Worm (Caenorhabditis elegans) whole organism, L4 larva: ENCODE data around the gene clec-153.

Experiments
- F26F4.8 ChIP-seq: fragments of 200-800 bp; sonication (Bioruptor generic); conservative IDR thresholded peaks from 2 replicates; pipeline ENCODE4 v1.3.6; 2022; ENCODE audit warnings: missing genetic modification characterization, missing compliant biosample characterization
- R02D3.7 ChIP-seq: fragments of 150-350 bp; sonication (generic microtip); optimal IDR thresholded peaks from 3 replicates; lab custom pipeline; 2014; ENCODE audit warnings: missing biosample characterization, missing genetic modification characterization
- T26A8.4 ChIP-seq: fragments of 200-800 bp; sonication (Bioruptor generic); IDR thresholded peaks from 2 replicates; pipeline ENCODE4 v1.3.6; 2022; ENCODE audit warnings: missing genetic modification characterization, missing compliant biosample characterization
- Y105C5A.15 ChIP-seq: fragments of 200-800 bp; sonication (Bioruptor generic); IDR thresholded peaks from 2 replicates; pipeline ENCODE4 v1.3.6; 2022; ENCODE audit warnings: missing genetic modification characterization, missing compliant biosample characterization
- Y5F2A.4 ChIP-seq: fragments of 200-800 bp; sonication (Bioruptor generic); optimal IDR thresholded peaks from 2 replicates; lab custom pipeline; 2018; ENCODE audit warnings: mild to moderate bottlenecking, missing genetic modification characterization, missing compliant biosample characterization
- ZK337.2 ChIP-seq: fragments of 200-800 bp; sonication (Bioruptor generic); IDR thresholded peaks from 2 replicates; pipeline ENCODE4 v1.3.6; 2022; ENCODE audit warnings: missing genetic modification reagents, missing genetic modification characterization, missing compliant biosample characterization
- ZK546.5 ChIP-seq, 2 experiments: sonication (generic microtip); optimal IDR thresholded peaks; 2 replicates each; lab custom pipeline; 2017; ENCODE audit warnings: missing biosample characterization in 2 of 2, missing genetic modification characterization in 2 of 2
- aha-1 ChIP-seq: fragments of 150-350 bp; peaks from one replicate; lab custom pipeline; 2014; ENCODE audit warnings: missing biosample characterization, missing genetic modification characterization
- ama-1 ChIP-seq: fragments of 150-350 bp; optimal IDR thresholded peaks from 2 replicates; lab custom pipeline; 2014; ENCODE audit warnings: inconsistent platforms, mixed read lengths
- arid-1 ChIP-seq: fragments of 200-800 bp; sonication (Bioruptor generic); conservative IDR thresholded peaks from 2 replicates; pipeline ENCODE4 v1.3.6; 2022; ENCODE audit warnings: missing genetic modification reagents, missing genetic modification characterization, missing compliant biosample characterization
- attf-4 ChIP-seq: sonication (generic microtip); optimal IDR thresholded peaks from 3 replicates; lab custom pipeline; 2017; ENCODE audit warnings: missing biosample characterization, missing genetic modification characterization
- ceh-32 ChIP-seq: sonication (generic microtip); optimal IDR thresholded peaks from 2 replicates; lab custom pipeline; 2016; ENCODE audit warnings: mild to moderate bottlenecking, missing genetic modification characterization, missing compliant biosample characterization; ENCODE audit not compliant: poor library complexity
- ceh-44 ChIP-seq: fragments of 200-800 bp; sonication (Bioruptor generic); IDR thresholded peaks from 2 replicates; pipeline ENCODE4 v1.3.6; 2022; ENCODE audit warnings: missing genetic modification reagents, missing genetic modification characterization, missing compliant biosample characterization
- ceh-82 ChIP-seq: sonication (generic microtip); optimal IDR thresholded peaks from 2 replicates; lab custom pipeline; 2017; ENCODE audit warnings: missing biosample characterization, missing genetic modification characterization
- cey-2 ChIP-seq: sonication (generic microtip); optimal IDR thresholded peaks from 3 replicates; lab custom pipeline; 2017; ENCODE audit warnings: missing genetic modification characterization, mild to moderate bottlenecking, missing compliant biosample characterization, antibody characterized with exemption, borderline replicate concordance; ENCODE audit not compliant: insufficient read depth
- daf-19 ChIP-seq: fragments of 200-800 bp; sonication (Bioruptor generic); conservative IDR thresholded peaks from 2 replicates; pipeline ENCODE4 v1.3.6; 2022; ENCODE audit warnings: missing genetic modification characterization, missing compliant biosample characterization
- dmd-6 ChIP-seq: fragments of 200-800 bp; sonication (Bioruptor generic); IDR thresholded peaks from 2 replicates; pipeline ENCODE4 v1.3.6; 2022; ENCODE audit warnings: missing genetic modification reagents, missing genetic modification characterization, missing compliant biosample characterization
- dpl-1 ChIP-seq: fragments of 150-350 bp; optimal IDR thresholded peaks from 2 replicates; lab custom pipeline; 2014; ENCODE audit warnings: missing biosample characterization, missing genetic modification reagents, missing genetic modification characterization
- duxl-1 ChIP-seq: sonication (generic microtip); optimal IDR thresholded peaks from 2 replicates; lab custom pipeline; 2016; ENCODE audit warnings: mild to moderate bottlenecking, missing genetic modification characterization, moderate library complexity, missing compliant biosample characterization; ENCODE audit not compliant: poor library complexity
- dve-1 ChIP-seq: sonication (generic microtip); optimal IDR thresholded peaks from 2 replicates; lab custom pipeline; 2017; ENCODE audit warnings: antibody characterized with exemption, mild to moderate bottlenecking, missing genetic modification characterization, missing compliant biosample characterization; ENCODE audit not compliant: insufficient read depth
- fos-1 ChIP-seq: fragments of 150-350 bp; optimal IDR thresholded peaks from 2 replicates; lab custom pipeline; 2014; ENCODE audit warnings: missing biosample characterization, missing genetic modification characterization
- gei-8 ChIP-seq: fragments of 200-800 bp; sonication (Bioruptor generic); optimal IDR thresholded peaks from 2 replicates; lab custom pipeline; 2018; ENCODE audit warnings: mild to moderate bottlenecking, missing genetic modification characterization, missing compliant biosample characterization
- hlh-11 ChIP-seq: fragments of 200-800 bp; sonication (Bioruptor generic); optimal IDR thresholded peaks from 2 replicates; lab custom pipeline; 2018; ENCODE audit warnings: mild to moderate bottlenecking, missing genetic modification characterization, missing compliant biosample characterization
- hmg-1.1 ChIP-seq: fragments of 200-800 bp; sonication (Bioruptor generic); IDR thresholded peaks from 2 replicates; pipeline ENCODE4 v1.3.6; 2022; ENCODE audit warnings: missing genetic modification reagents, missing genetic modification characterization, missing compliant biosample characterization
- lin-1 ChIP-seq: fragments of 200-800 bp; sonication (Bioruptor generic); IDR thresholded peaks from 2 replicates; pipeline ENCODE4 v1.3.6; 2022; ENCODE audit warnings: missing genetic modification reagents, missing genetic modification characterization, missing compliant biosample characterization
- lin-38 ChIP-seq: fragments of 200-800 bp; sonication (Bioruptor generic); IDR thresholded peaks from 2 replicates; pipeline ENCODE4 v1.3.6; 2022; ENCODE audit warnings: missing genetic modification reagents, missing genetic modification characterization, missing compliant biosample characterization
- lsy-2 ChIP-seq, 2 experiments: fragments of 150-350 bp in 1 of 2; sonication (generic microtip) in 1 of 2; optimal IDR thresholded peaks; 2 replicates each; lab custom pipeline; 2014 to 2017; ENCODE audit warnings: missing biosample characterization in 2 of 2, missing genetic modification characterization in 2 of 2
- madf-5 ChIP-seq, 2 experiments: fragments of 200-800 bp; sonication (Bioruptor generic); IDR thresholded peaks; 2 replicates each; pipeline ENCODE4 v1.3.6; 2022; ENCODE audit warnings: missing compliant biosample characterization in 2 of 2, missing genetic modification characterization in 2 of 2
- mdt-29 ChIP-seq: fragments of 200-800 bp; sonication (Bioruptor generic); IDR thresholded peaks from 2 replicates; pipeline ENCODE4 v1.3.6; 2022; ENCODE audit warnings: missing genetic modification reagents, missing genetic modification characterization, missing compliant biosample characterization
- mes-2 ChIP-seq: sonication (generic microtip); optimal IDR thresholded peaks from 2 replicates; lab custom pipeline; 2016; ENCODE audit warnings: missing genotype, mild to moderate bottlenecking, missing genetic modification characterization, missing compliant biosample characterization; ENCODE audit not compliant: poor library complexity, severe bottlenecking
- mxl-2 ChIP-seq: fragments of 200-800 bp; sonication (Bioruptor generic); conservative IDR thresholded peaks from 2 replicates; pipeline ENCODE4 v1.3.6; 2022; ENCODE audit warnings: missing genetic modification reagents, missing genetic modification characterization, missing compliant biosample characterization
- nhr-25 ChIP-seq: sonication (generic microtip); optimal IDR thresholded peaks from 2 replicates; lab custom pipeline; 2017; ENCODE audit warnings: missing genetic modification characterization, mild to moderate bottlenecking, missing compliant biosample characterization, antibody characterized with exemption, moderate library complexity, borderline replicate concordance; ENCODE audit not compliant: insufficient read depth
- nhr-48 ChIP-seq: sonication (generic microtip); optimal IDR thresholded peaks from 2 replicates; lab custom pipeline; 2016; ENCODE audit warnings: mild to moderate bottlenecking, missing genetic modification characterization, missing compliant biosample characterization
- nhr-6 ChIP-seq: fragments of 150-350 bp; optimal IDR thresholded peaks from 2 replicates; lab custom pipeline; 2014; ENCODE audit warnings: missing biosample characterization, missing genetic modification characterization
- rbr-2 ChIP-seq: sonication (generic microtip); optimal IDR thresholded peaks from 2 replicates; lab custom pipeline; 2016; ENCODE audit warnings: missing genotype, missing genetic modification characterization, missing compliant biosample characterization
- sdz-12 ChIP-seq: fragments of 200-800 bp; sonication (Bioruptor generic); optimal IDR thresholded peaks from 2 replicates; lab custom pipeline; 2018; ENCODE audit warnings: mild to moderate bottlenecking, missing genetic modification characterization, missing compliant biosample characterization
- skn-1 ChIP-seq: fragments of 150-350 bp; optimal IDR thresholded peaks from 2 replicates; lab custom pipeline; 2014; ENCODE audit warnings: missing biosample characterization, missing genetic modification characterization
- snpc-1.2 ChIP-seq: fragments of 200-800 bp; sonication (Bioruptor generic); IDR thresholded peaks from 2 replicates; pipeline ENCODE4 v1.3.6; 2022; ENCODE audit warnings: missing genetic modification reagents, missing genetic modification characterization, missing compliant biosample characterization
- spr-1 ChIP-seq: sonication (generic microtip); optimal IDR thresholded peaks from 2 replicates; lab custom pipeline; 2016; ENCODE audit warnings: mild to moderate bottlenecking, missing genetic modification characterization, missing compliant biosample characterization
- unc-130 ChIP-seq: sonication (generic microtip); optimal IDR thresholded peaks from 2 replicates; lab custom pipeline; 2016; ENCODE audit warnings: missing genetic modification reagents, missing genetic modification characterization, missing compliant biosample characterization
- unc-39 ChIP-seq: sonication (generic microtip); optimal IDR thresholded peaks from 2 replicates; lab custom pipeline; 2017; ENCODE audit warnings: missing biosample characterization, missing genetic modification characterization
- unc-62 ChIP-seq, 3 experiments: fragments of 150-350 bp in 1 of 3; sonication (generic microtip); optimal IDR thresholded peaks in 2 of 3; peaks in 1 of 3; 1 replicate in 1 of 3; 2 replicates in 2 of 3; lab custom pipeline; 2014 to 2017; ENCODE audit warnings: missing biosample characterization in 3 of 3, missing genetic modification characterization in 3 of 3, missing genetic modification reagents in 3 of 3, missing genotype in 1 of 3
- zip-2 ChIP-seq: fragments of 150-350 bp; optimal IDR thresholded peaks from 2 replicates; lab custom pipeline; 2014; ENCODE audit warnings: missing biosample characterization, missing genetic modification characterization

The clec-153 gene

DNA sequence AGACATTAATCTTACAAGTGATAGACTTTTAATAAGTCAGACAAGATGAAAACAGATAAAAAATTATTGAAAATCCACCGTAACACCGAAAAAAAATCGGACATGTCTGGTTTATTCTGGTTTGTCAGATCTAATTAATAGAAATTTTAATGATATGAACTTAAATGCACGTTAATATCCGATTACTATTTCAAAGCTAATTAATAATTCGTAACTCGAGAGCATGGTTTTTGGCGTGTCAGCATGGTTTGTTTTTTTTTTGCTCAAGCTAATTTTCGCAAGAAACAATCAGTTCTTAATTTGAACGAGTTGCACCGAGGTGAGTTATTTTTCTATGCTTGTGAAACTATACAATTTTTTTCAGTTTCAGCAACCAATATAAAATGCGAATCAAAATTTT lies at the start of gene clec-153:
clec-153 (plus strand) TSS at position 301 of the 400 bp plus-strand sequence.
- TF ChIP-seq gei-8 (GFP tag; lab: Kevin White, UChicago) (no peak), snpc-1.2 (GFP tag; lab: Robert Waterston, UW) (no peak), lin-1 (no peak), spr-1 (tag; lab: Kevin White, UChicago) (no peak), cey-2 (tag; lab: Kevin White, UChicago) (no peak), dpl-1 (GFP tag; lab: Kevin White, UChicago) (no peak), skn-1 (no peak)

DNA sequence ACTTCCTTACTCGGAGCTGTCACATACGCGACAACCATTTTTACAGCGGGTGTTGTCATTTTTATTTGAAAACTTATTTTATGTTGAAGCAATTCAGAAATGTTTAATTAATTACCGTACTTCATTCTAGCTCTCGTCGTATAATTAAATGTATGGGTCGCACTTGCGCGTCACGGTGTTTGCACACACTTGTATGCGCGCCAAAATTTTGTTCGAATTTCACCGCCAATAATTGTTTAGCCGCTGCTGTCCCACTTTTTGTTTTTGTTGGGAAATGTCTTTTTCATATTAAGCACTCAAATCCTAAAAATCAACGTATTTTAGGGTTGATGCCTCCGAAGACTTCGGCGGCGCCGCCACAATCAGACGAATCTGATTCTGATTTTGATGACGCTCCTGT lies 47.9 kb upstream of the clec-153 start, which contains the start of the genes F35G12.7 and smc-4:
F35G12.7 (minus strand) TSS at position 154 of the 400 bp plus-strand sequence.
smc-4 (plus strand) TSS at position 325 of the 400 bp plus-strand sequence.
- TF ChIP-seq lsy-2 (tag; optimal IDR thresholded peaks at IDR 0.05; lab: Kevin White, UChicago) (peak; percentile 60 to 93), rbr-2 (tag; lab: Kevin White, UChicago) (peak; percentile 26), dpl-1 (GFP tag; lab: Kevin White, UChicago) (peak; percentile 85), daf-19 (peak; percentile 58; the same call in 1 of the 2 replicates), dmd-6 (GFP tag; lab: Robert Waterston, UW) (peak; percentile 47; the same call in 1 of the 2 replicates), unc-130 (GFP tag; lab: Kevin White, UChicago) (peak; percentile 56), mes-2 (tag; lab: Kevin White, UChicago) (peak; percentile 78), nhr-6 (peak; percentile 19), ceh-44 (GFP tag; lab: Robert Waterston, UW) (0 out of 2 replicates have a peak, but pooled peaks have one; percentile 30), unc-62 (GFP tag; optimal IDR thresholded peaks at IDR 0.05 in 1 of 2; lab: Kevin White, UChicago) (peak in 1 of 2 experiments; percentile 86), unc-62 (tag; optimal IDR thresholded peaks at IDR 0.05; lab: Kevin White, UChicago) (no peak), ama-1 (lab: Kevin White, UChicago) (no peak), hmg-1.1 (GFP tag; lab: Robert Waterston, UW) (peak; percentile 34; the same call in 1 of the 2 replicates), fos-1 (no peak), attf-4 (tag; lab: Kevin White, UChicago) (no peak), Y5F2A.4 (GFP tag; lab: Kevin White, UChicago) (no peak), hlh-11 (tag; lab: Kevin White, UChicago) (peak; percentile 34), arid-1 (no peak), lin-38 (GFP tag; lab: Robert Waterston, UW) (peak; percentile 66)
- TF ChIP-seq, all 104 proteins: peak for 13

DNA sequence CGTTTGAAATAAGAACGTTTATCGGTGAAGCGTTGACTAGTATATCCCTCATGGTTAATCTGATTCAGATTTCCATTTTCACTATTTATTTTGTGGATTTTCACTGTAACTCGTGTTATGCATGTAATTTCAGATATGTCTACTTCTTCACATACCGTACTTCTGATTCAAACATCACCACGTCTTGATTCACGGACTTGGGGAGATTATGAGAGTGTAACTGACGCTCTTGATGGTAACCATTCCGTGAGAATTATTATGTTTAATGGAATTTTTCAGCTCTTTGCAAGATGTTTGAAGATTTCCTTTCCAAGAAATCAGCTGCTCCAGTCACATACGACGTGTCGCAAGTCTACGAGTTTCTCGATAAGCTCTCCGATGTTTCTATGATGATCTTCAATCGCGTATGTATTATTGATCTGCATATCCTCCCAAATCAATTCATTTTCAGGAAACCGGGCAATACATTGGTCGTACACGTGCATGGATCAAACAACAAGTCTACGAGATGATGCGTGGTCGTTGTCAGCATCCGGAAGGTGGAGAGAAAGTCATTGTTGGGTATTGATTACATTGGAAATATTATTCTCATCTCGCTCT lies 41.8 kb upstream of the clec-153 start, which contains the start of gene erh-2:
erh-2 (plus strand) TSS at position 134 of the 600 bp plus-strand sequence.
- TF ChIP-seq zip-2 (tag; lab: Kevin White, UChicago) (no peak), Y105C5A.15 (GFP tag; lab: Robert Waterston, UW) (0 out of 2 replicates have a peak, but pooled peaks have one; percentile 29), unc-62 (GFP tag; optimal IDR thresholded peaks at IDR 0.05 in 1 of 2; lab: Kevin White, UChicago) (peak in 1 of 2 experiments; percentile 74), unc-62 (tag; optimal IDR thresholded peaks at IDR 0.05; lab: Kevin White, UChicago) (no peak), T26A8.4 (GFP tag; lab: Robert Waterston, UW) (no peak)

- no peak for TF ChIP-seq ZK337.2 (GFP tag; lab: Robert Waterston, UW)
- TF ChIP-seq mxl-2 (GFP tag; lab: Robert Waterston, UW) = no peak
- no peak for TF ChIP-seq F26F4.8
- no peak for TF ChIP-seq aha-1 (tag; lab: Kevin White, UChicago)
- no peak for TF ChIP-seq unc-39 (tag; lab: Kevin White, UChicago)
- no peak for TF ChIP-seq ZK546.5 (tag; optimal IDR thresholded peaks at IDR 0.05; lab: Kevin White, UChicago)
- TF ChIP-seq nhr-48 (tag; lab: Kevin White, UChicago) = no peak
- TF ChIP-seq T26A8.4 (GFP tag; lab: Robert Waterston, UW) = no peak
- no peak for TF ChIP-seq mdt-29 (GFP tag; lab: Robert Waterston, UW)
- TF ChIP-seq ceh-82 = no peak
- TF ChIP-seq nhr-25 (tag; lab: Kevin White, UChicago) = no peak
- no peak for TF ChIP-seq dmd-6 (GFP tag; lab: Robert Waterston, UW)
- no peak for TF ChIP-seq duxl-1
- TF ChIP-seq dve-1 = no peak
- no peak for TF ChIP-seq R02D3.7 (tag; lab: Kevin White, UChicago)
- TF ChIP-seq ceh-32 = no peak
- TF ChIP-seq madf-5 (GFP tag; IDR thresholded peaks at IDR 0.05; lab: Robert Waterston, UW) = no peak
- TF ChIP-seq sdz-12 (GFP tag; lab: Kevin White, UChicago) = no peak
Observed at ce11 chrIII:4594324-4594723, 40.7 kb upstream of the clec-153 start, which contains the start of gene apc-11. Gene apc-11 (minus strand): TSS chrIII:4594424.
